Worm (Caenorhabditis elegans) whole organism, L2 larva: Measurements from ENCODE around the gene Y46G5A.23.

Experiments used
- F13H6.1 ChIP-seq: sonication (generic microtip); optimal IDR thresholded peaks from 2 replicates; lab custom pipeline; 2016; ENCODE audit warnings: missing genetic modification characterization, missing compliant biosample characterization
- R02D3.7 ChIP-seq: fragments of 150-350 bp; optimal IDR thresholded peaks from 2 replicates; lab custom pipeline; 2014; ENCODE audit warnings: missing biosample characterization, missing genetic modification characterization
- Y55F3AM.14 ChIP-seq: fragments of 200-800 bp; sonication (Bioruptor generic); optimal IDR thresholded peaks from 2 replicates; lab custom pipeline; 2018; ENCODE audit warnings: mild to moderate bottlenecking, missing genetic modification characterization, missing compliant biosample characterization
- aly-2 ChIP-seq: fragments of 150-350 bp; optimal IDR thresholded peaks from 2 replicates; lab custom pipeline; 2014; ENCODE audit warnings: missing biosample characterization, missing genetic modification characterization
- ama-1 ChIP-seq: fragments of 150-350 bp; optimal IDR thresholded peaks from 2 replicates; lab custom pipeline; 2018; ENCODE audit warnings: inconsistent platforms
- ceh-82 ChIP-seq: fragments of 150-350 bp; optimal IDR thresholded peaks from 2 replicates; lab custom pipeline; 2014; ENCODE audit warnings: missing biosample characterization, missing genetic modification characterization
- egl-27 ChIP-seq: sonication (generic microtip); optimal IDR thresholded peaks from 3 replicates; lab custom pipeline; 2017; ENCODE audit warnings: missing biosample characterization, missing genetic modification reagents, missing genetic modification characterization
- elt-3 ChIP-seq: sonication (generic microtip); optimal IDR thresholded peaks from 2 replicates; lab custom pipeline; 2017; ENCODE audit warnings: missing biosample characterization, missing genetic modification characterization
- fos-1 ChIP-seq: fragments of 150-350 bp; optimal IDR thresholded peaks from 2 replicates; lab custom pipeline; 2014; ENCODE audit warnings: missing biosample characterization, missing genetic modification characterization
- mdl-1 ChIP-seq, 2 experiments: fragments of 150-350 bp in 1 of 2; sonication (generic microtip) in 1 of 2; optimal IDR thresholded peaks; 2 replicates each; lab custom pipeline; 2017; ENCODE audit warnings: missing biosample characterization in 2 of 2, missing genetic modification characterization in 2 of 2
- nhr-21 ChIP-seq: fragments of 150-350 bp; optimal IDR thresholded peaks from 2 replicates; lab custom pipeline; 2014; ENCODE audit warnings: missing biosample characterization, missing genetic modification characterization
- nhr-23 ChIP-seq: fragments of 150-350 bp; optimal IDR thresholded peaks from 2 replicates; lab custom pipeline; 2014; ENCODE audit warnings: missing biosample characterization, missing genetic modification reagents, missing genetic modification characterization
- nhr-6 ChIP-seq: fragments of 150-350 bp; optimal IDR thresholded peaks from 2 replicates; lab custom pipeline; 2014; ENCODE audit warnings: missing biosample characterization, missing genetic modification characterization
- sem-4 ChIP-seq: fragments of 150-350 bp; optimal IDR thresholded peaks from 2 replicates; lab custom pipeline; 2014; ENCODE audit warnings: missing biosample characterization, missing genetic modification reagents, missing genetic modification characterization
- sma-3 ChIP-seq: sonication (generic microtip); optimal IDR thresholded peaks from 2 replicates; lab custom pipeline; 2016; ENCODE audit warnings: missing genetic modification reagents, missing genetic modification characterization, missing compliant biosample characterization
- sma-9 ChIP-seq, 2 experiments: fragments of 150-350 bp in 1 of 2; sonication (generic microtip) in 1 of 2; optimal IDR thresholded peaks; 2 replicates each; lab custom pipeline; 2014 to 2016; ENCODE audit warnings: missing genetic modification characterization in 2 of 2, mild to moderate bottlenecking in 1 of 2, missing biosample characterization in 1 of 2, missing compliant biosample characterization in 1 of 2, missing genetic modification reagents in 1 of 2, moderate library complexity in 1 of 2
- unc-55 ChIP-seq: fragments of 150-350 bp; sonication (generic microtip); optimal IDR thresholded peaks from 3 replicates; lab custom pipeline; 2014; ENCODE audit warnings: missing biosample characterization, missing genetic modification reagents, missing genetic modification characterization
- ztf-1 ChIP-seq: fragments of 200-800 bp; sonication (Bioruptor generic); conservative IDR thresholded peaks from 2 replicates; pipeline ENCODE4 v1.3.6; 2022; ENCODE audit warnings: missing genetic modification characterization, missing compliant biosample characterization

Gene Y46G5A.23

ce11 chrII:12789497-12789896 lies 39.3 kb downstream of the Y46G5A.23 start:
- no peak for TF ChIP-seq fos-1 (tag; lab: Kevin White, UChicago)
- TF ChIP-seq, all 48 proteins: peak for 0

DNA sequence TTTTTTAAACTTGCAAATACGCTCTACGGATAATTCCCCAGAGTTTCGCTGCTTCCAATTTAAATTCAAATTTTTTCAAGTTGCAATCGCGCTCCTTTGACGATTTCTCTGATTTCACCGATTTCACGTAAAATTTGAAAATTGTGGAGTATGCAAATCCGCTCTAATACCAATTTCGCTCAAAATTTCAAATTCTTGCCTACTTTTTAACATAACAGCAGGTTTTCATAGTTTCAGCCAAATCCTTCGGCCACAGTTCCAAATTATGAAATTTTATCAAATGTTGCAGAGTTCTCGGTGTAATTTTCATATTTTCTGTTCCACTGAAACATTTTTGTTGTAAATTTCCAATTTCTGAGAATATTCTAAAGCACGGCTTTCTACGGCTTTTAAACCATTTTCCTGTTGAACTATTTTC lies 40.9 kb downstream of the Y46G5A.23 start, which contains the start of gene alkb-7:
Gene alkb-7, minus strand, starts transcription at position 323 of the 418 bp plus-strand sequence.
- TF ChIP-seq egl-27 (tag; lab: Kevin White, UChicago): no peak
- TF ChIP-seq sma-3 (GFP tag; lab: Kevin White, UChicago): no peak
- no peak for TF ChIP-seq sma-9 (GFP tag; optimal IDR thresholded peaks at IDR 0.05; lab: Kevin White, UChicago)
- no peak for TF ChIP-seq sma-9 (tag; optimal IDR thresholded peaks at IDR 0.05; lab: Kevin White, UChicago)
- TF ChIP-seq nhr-23 (tag; lab: Kevin White, UChicago): no peak
- TF ChIP-seq elt-3 (tag; lab: Kevin White, UChicago): no peak
- TF ChIP-seq nhr-21 (tag; lab: Kevin White, UChicago): peak; percentile 57
- peak; percentile 43 for TF ChIP-seq ama-1 (lab: Kevin White, UChicago)
- no peak for TF ChIP-seq ceh-82 (tag; lab: Kevin White, UChicago)
- no peak for TF ChIP-seq nhr-6 (tag; lab: Kevin White, UChicago)
- TF ChIP-seq ztf-1 (GFP tag; lab: Robert Waterston, UW): no peak
- no peak for TF ChIP-seq unc-55 (GFP tag; lab: Kevin White, UChicago)
- TF ChIP-seq R02D3.7 (tag; lab: Kevin White, UChicago): no peak
- no peak for TF ChIP-seq aly-2
- peak; percentile 52 for TF ChIP-seq Y55F3AM.14
- TF ChIP-seq mdl-1 (tag; optimal IDR thresholded peaks at IDR 0.05; lab: Kevin White, UChicago): no peak
- TF ChIP-seq sem-4 (tag; lab: Kevin White, UChicago): no peak

DNA sequence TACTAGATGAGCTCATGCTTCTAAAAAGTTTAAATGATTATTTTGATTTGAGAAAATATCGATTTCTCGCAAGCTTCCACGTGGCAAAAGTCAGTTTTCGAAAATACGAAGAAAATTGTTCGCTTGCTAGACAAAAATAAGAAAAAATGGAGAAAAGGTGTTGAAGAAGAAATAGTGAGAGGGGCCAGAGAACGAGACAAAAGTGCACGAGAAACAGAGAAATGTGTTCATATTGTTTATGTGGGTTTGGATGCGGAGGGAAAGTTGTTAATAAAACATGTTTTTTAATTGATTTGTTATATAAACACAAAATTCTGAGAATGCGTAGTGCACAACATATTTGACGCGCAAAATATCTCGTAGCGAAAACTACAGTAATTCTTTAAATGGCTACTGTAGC lies 43.4 kb downstream of the Y46G5A.23 start, which contains the start of gene Y46G5A.15:
Gene Y46G5A.15, minus strand, starts transcription at position 26 of the 400 bp plus-strand sequence.
- TF ChIP-seq F13H6.1 (tag; lab: Kevin White, UChicago): no peak
- TF ChIP-seq mdl-1 (tag; optimal IDR thresholded peaks at IDR 0.05; lab: Kevin White, UChicago): peak in 1 of 2 experiments; percentile 1
- peak; percentile 9 for TF ChIP-seq unc-55 (GFP tag; lab: Kevin White, UChicago)
- TF ChIP-seq, all 48 proteins: peak for 2
